Fruit fly (Drosophila melanogaster) whole organism, adult: Measurements from ENCODE around the gene Pten.

ENCODE experiments used
- CG1620 ChIP-seq: fragments of 200-800 bp; sonication (Bioruptor generic); optimal IDR thresholded peaks from 2 replicates; lab custom pipeline; 2016; ENCODE audit warnings: missing biosample characterization, missing genetic modification characterization
- CG33017 ChIP-seq: fragments of 200-800 bp; sonication (Bioruptor generic); optimal IDR thresholded peaks from 2 replicates; lab custom pipeline; 2018; ENCODE audit warnings: missing biosample characterization, mild to moderate bottlenecking, missing genetic modification characterization, moderate library complexity
- CG5204 ChIP-seq: fragments of 200-800 bp; sonication (Bioruptor generic); optimal IDR thresholded peaks from 2 replicates; lab custom pipeline; 2016; ENCODE audit warnings: missing biosample characterization, missing genetic modification characterization
- CG7045 ChIP-seq: fragments of 200-800 bp; sonication (Bioruptor generic); optimal IDR thresholded peaks from 2 replicates; lab custom pipeline; 2017; ENCODE audit warnings: missing biosample characterization, mild to moderate bottlenecking, missing genetic modification characterization
- cnc ChIP-seq, 2 experiments: fragments of >200 bp; optimal IDR thresholded peaks; 2 replicates each; lab custom pipeline; 2017
- kay ChIP-seq: fragments of 200-800 bp; sonication (Bioruptor generic); peaks from one replicate; lab custom pipeline; 2016; ENCODE audit warnings: missing biosample characterization, missing genetic modification characterization, borderline replicate concordance
- pad ChIP-seq: fragments of 200-800 bp; sonication (Bioruptor generic); optimal IDR thresholded peaks from 3 replicates; lab custom pipeline; 2017; ENCODE audit warnings: missing biosample characterization, missing genetic modification characterization, mild to moderate bottlenecking, moderate library complexity, missing genetic modification reagents
- tj ChIP-seq: fragments of 200-800 bp; sonication (Bioruptor generic); optimal IDR thresholded peaks from 3 replicates; lab custom pipeline; 2017; ENCODE audit warnings: missing biosample characterization, mild to moderate bottlenecking, missing genetic modification characterization, moderate library complexity
- toe ChIP-seq: fragments of 200-800 bp; sonication (Bioruptor generic); optimal IDR thresholded peaks from 2 replicates; lab custom pipeline; 2016; ENCODE audit warnings: missing biosample characterization, missing genetic modification characterization

DNA sequence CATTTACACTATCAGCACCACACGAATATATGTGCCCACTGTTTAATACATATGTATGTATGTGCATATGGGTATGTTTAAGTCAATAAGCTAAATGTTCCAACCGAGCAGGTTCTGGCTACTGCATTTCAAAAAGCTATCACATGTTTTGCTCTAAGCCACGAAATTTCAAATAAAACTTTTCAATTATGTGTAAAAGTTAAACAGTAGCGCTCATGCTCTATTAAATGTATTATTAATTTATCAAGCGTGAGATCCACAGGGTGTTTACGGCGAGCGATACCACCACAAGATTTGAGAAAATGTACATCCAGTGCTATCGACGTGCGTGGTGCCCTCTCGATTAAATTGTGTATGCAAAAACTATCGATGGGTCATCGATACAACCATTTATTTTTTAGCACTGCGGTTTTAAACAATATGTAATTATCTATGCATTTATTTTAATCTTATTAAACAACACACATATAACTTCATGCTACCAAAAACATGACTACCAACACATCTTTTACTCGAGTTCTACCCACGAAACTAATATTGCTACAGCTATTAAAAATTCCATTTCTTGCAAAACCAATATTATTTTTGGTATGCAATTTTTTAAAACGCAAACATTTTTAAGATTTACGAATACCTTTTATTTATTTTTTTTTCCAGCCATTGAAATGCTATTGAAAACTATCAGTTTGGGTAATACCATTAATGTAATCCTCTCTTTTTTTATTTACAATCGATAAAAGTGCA is at the start of gene Pten:
- TF ChIP-seq CG1620 (no peak), toe (GFP tag; lab: Kevin White, UChicago) (no peak), tj (peak; percentile 40), CG33017 (tag; lab: Kevin White, UChicago) (peak; percentile 28), CG7045 (GFP tag; lab: Kevin White, UChicago) (peak; percentile 61), pad (GFP tag; lab: Kevin White, UChicago) (peak; percentile 12), kay (GFP tag; lab: Kevin White, UChicago) (peak; percentile 91), CG5204 (no peak), cnc (optimal IDR thresholded peaks at IDR 0.05; lab: Kevin White, UChicago) (no peak)
